Fruit fly (Drosophila melanogaster): ENCODE results near the gene CG34043.

The CG34043 gene

DNA sequence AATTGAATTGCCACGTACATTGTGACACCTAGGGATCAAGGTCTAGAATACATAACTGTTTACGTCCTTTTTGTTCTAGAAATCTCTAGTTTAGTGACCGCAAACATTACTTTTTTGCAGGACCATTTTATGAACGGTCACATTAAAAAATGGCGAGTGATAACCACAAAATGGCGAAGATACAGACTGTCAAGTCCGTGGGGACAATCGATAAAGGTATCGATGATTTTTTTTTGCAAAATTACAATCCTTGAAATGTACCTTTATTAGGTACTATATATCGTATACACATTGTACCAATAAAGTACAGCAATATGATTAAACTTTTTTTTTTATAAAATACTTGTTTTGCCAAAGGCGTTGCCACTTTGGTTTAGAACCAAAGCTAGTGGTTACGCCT lies 50.2 kb downstream of the CG34043 start (continued):
- TF ChIP-seq CG3838 (GFP tag; optimal IDR thresholded peaks at IDR 0.05) (no peak), CG2712 (tag; optimal IDR thresholded peaks at IDR 0.05) (no peak), CG3065 (GFP tag; optimal IDR thresholded peaks at IDR 0.05) (no peak), pum (GFP tag; optimal IDR thresholded peaks at IDR 0.05) (no peak), CG15269 (tag; optimal IDR thresholded peaks at IDR 0.05) (no peak), ind (GFP tag; optimal IDR thresholded peaks at IDR 0.05) (no peak), Opbp (GFP tag; IDR thresholded peaks at IDR 0.05; ENCODE audit: partially characterized antibody) (no peak; the same call in 2 of the 3 replicates), CG2199 (GFP tag; IDR thresholded peaks at IDR 0.05) (no peak), slp2 (GFP tag; optimal IDR thresholded peaks at IDR 0.05) (no peak), CG1529 (GFP tag; optimal IDR thresholded peaks at IDR 0.05) (no peak), CG13624 (GFP tag; optimal IDR thresholded peaks at IDR 0.05) (no peak), NC2α (GFP tag; optimal IDR thresholded peaks at IDR 0.05) (no peak), lola (GFP tag; optimal IDR thresholded peaks at IDR 0.05) (no peak), unc-4 (GFP tag; IDR thresholded peaks at IDR 0.05; ENCODE audit: partially characterized antibody) (peak; percentile 60; the same call in 1 of the 2 replicates), CG42726 (GFP tag; IDR thresholded peaks at IDR 0.05; ENCODE audit: partially characterized antibody) (no peak), Hsf (GFP tag; optimal IDR thresholded peaks at IDR 0.05) (no peak), crc (GFP tag; optimal IDR thresholded peaks at IDR 0.05) (no peak), disco-r (GFP tag; optimal IDR thresholded peaks at IDR 0.05) (no peak), CG32532 (GFP tag; IDR thresholded peaks at IDR 0.05) (no peak), CoRest (tag; optimal IDR thresholded peaks at IDR 0.05) (no peak), Sry-δ (GFP tag; optimal IDR thresholded peaks at IDR 0.05) (peak; percentile 56), CrebB (tag; optimal IDR thresholded peaks at IDR 0.05) (no peak), CG7963 (GFP tag; IDR thresholded peaks at IDR 0.05; ENCODE audit: partially characterized antibody) (no peak), hbn (GFP tag; IDR thresholded peaks at IDR 0.05; ENCODE audit: partially characterized antibody) (0 out of 2 replicates have a peak, but pooled peaks have one; percentile 30), CG2875 (GFP tag; optimal IDR thresholded peaks at IDR 0.05) (no peak), Doc2 (GFP tag; IDR thresholded peaks at IDR 0.05) (no peak), Poxn (GFP tag; IDR thresholded peaks at IDR 0.05) (no peak), Dfd (GFP tag; optimal IDR thresholded peaks at IDR 0.05) (no peak), Hr51 (GFP tag; optimal IDR thresholded peaks at IDR 0.05) (no peak), CG1602 (GFP tag; optimal IDR thresholded peaks at IDR 0.05) (no peak), onecut (GFP tag; IDR thresholded peaks at IDR 0.05) (no peak), CG10321 (GFP tag; IDR thresholded peaks at IDR 0.05) (no peak), ATbp (GFP tag; optimal IDR thresholded peaks at IDR 0.05) (no peak), CG9609 (GFP tag; optimal IDR thresholded peaks at IDR 0.05) (no peak), Adf1 (GFP tag; IDR thresholded peaks at IDR 0.05) (no peak), CG13287 (GFP tag; IDR thresholded peaks at IDR 0.05; ENCODE audit: partially characterized antibody) (peak; percentile 64), CG1603 (tag; optimal IDR thresholded peaks at IDR 0.05) (peak; percentile 7), zfh1 (GFP tag; IDR thresholded peaks at IDR 0.05) (no peak), Usf (GFP tag; optimal IDR thresholded peaks at IDR 0.05) (no peak), CG18599 (GFP tag; optimal IDR thresholded peaks at IDR 0.05) (no peak), tap (tag; optimal IDR thresholded peaks at IDR 0.05) (no peak), Ptx1 (GFP tag; IDR thresholded peaks at IDR 0.05) (no peak), CG2678 (tag; optimal IDR thresholded peaks at IDR 0.05) (no peak), Stat92E (GFP tag; optimal IDR thresholded peaks at IDR 0.05) (no peak), CG13894 (tag; optimal IDR thresholded peaks at IDR 0.05) (no peak), H15 (GFP tag; IDR thresholded peaks at IDR 0.05) (no peak), CG17568 (GFP tag; optimal IDR thresholded peaks at IDR 0.05) (no peak), dmrt11E (tag; optimal IDR thresholded peaks at IDR 0.05) (no peak), jing (GFP tag; optimal IDR thresholded peaks at IDR 0.05) (no peak), pan (optimal IDR thresholded peaks at IDR 0.05) (no peak), pan (GFP tag; optimal IDR thresholded peaks at IDR 0.05 in 1 of 2, IDR thresholded peaks at IDR 0.05 in 1 of 2) (no peak)
